Worm (Caenorhabditis elegans) whole organism, young adult: ENCODE data around the gene lfi-1.

Experiments used
- B0336.3 ChIP-seq: fragments of 200-800 bp; sonication (Bioruptor generic); IDR thresholded peaks from 2 replicates; pipeline ENCODE4 v1.3.6; 2022; ENCODE audit warnings: missing genetic modification characterization, missing compliant biosample characterization
- F37B4.10 ChIP-seq: fragments of 200-800 bp; sonication (Bioruptor generic); IDR thresholded peaks from 2 replicates; pipeline ENCODE4 v1.3.6; 2022; ENCODE audit warnings: missing genetic modification characterization, missing compliant biosample characterization
- F39B2.1 ChIP-seq: fragments of 200-800 bp; sonication (Bioruptor generic); IDR thresholded peaks from 2 replicates; pipeline ENCODE4 v1.3.6; 2022; ENCODE audit warnings: missing genetic modification reagents, missing genetic modification characterization, missing compliant biosample characterization
- T07F8.4 ChIP-seq: sonication (generic microtip); optimal IDR thresholded peaks from 2 replicates; lab custom pipeline; 2016; ENCODE audit warnings: mild to moderate bottlenecking, missing genetic modification characterization, moderate library complexity, missing compliant biosample characterization
- Y53G8AR.9 ChIP-seq: fragments of 200-800 bp; sonication (Bioruptor generic); conservative IDR thresholded peaks from 2 replicates; pipeline ENCODE4 v1.3.6; 2022; ENCODE audit warnings: missing genetic modification reagents, missing genetic modification characterization, missing compliant biosample characterization
- Y95B8A.8 ChIP-seq: fragments of 200-800 bp; sonication (Bioruptor generic); IDR thresholded peaks from 2 replicates; pipeline ENCODE4 v1.3.6; 2022; ENCODE audit warnings: missing genetic modification reagents, missing genetic modification characterization, missing compliant biosample characterization
- akir-1 ChIP-seq: fragments of 200-800 bp; sonication (Bioruptor generic); optimal IDR thresholded peaks from 2 replicates; lab custom pipeline; 2018; ENCODE audit warnings: mild to moderate bottlenecking, missing genetic modification characterization, moderate library complexity, missing compliant biosample characterization
- aptf-3 ChIP-seq: fragments of 200-800 bp; sonication (Bioruptor generic); IDR thresholded peaks from 2 replicates; pipeline ENCODE4 v1.3.6; 2022; ENCODE audit warnings: missing genetic modification characterization, missing compliant biosample characterization
- atf-7 ChIP-seq: sonication (generic microtip); optimal IDR thresholded peaks from 2 replicates; lab custom pipeline; 2017; ENCODE audit warnings: mild to moderate bottlenecking, missing genetic modification characterization, missing compliant biosample characterization
- athp-1 ChIP-seq: sonication (generic microtip); optimal IDR thresholded peaks from 2 replicates; lab custom pipeline; 2017; ENCODE audit warnings: mild to moderate bottlenecking, missing genetic modification characterization, missing compliant biosample characterization
- attf-3 ChIP-seq: fragments of 200-800 bp; sonication (Bioruptor generic); conservative IDR thresholded peaks from 2 replicates; pipeline ENCODE4 v1.3.6; 2022; ENCODE audit warnings: missing genetic modification reagents, missing genetic modification characterization, missing compliant biosample characterization
- bed-2 ChIP-seq: fragments of 200-800 bp; sonication (Bioruptor generic); IDR thresholded peaks from 2 replicates; pipeline ENCODE4 v1.3.6; 2022; ENCODE audit warnings: missing genetic modification reagents, missing genetic modification characterization, missing compliant biosample characterization
- ccch-3 ChIP-seq: fragments of 200-800 bp; sonication (Bioruptor generic); optimal IDR thresholded peaks from 2 replicates; lab custom pipeline; 2018; ENCODE audit warnings: mild to moderate bottlenecking, missing genetic modification characterization, missing compliant biosample characterization
- cebp-1 ChIP-seq, 2 experiments: fragments of 200-800 bp in 1 of 2; sonication (Bioruptor generic) in 1 of 2; sonication (generic microtip) in 1 of 2; IDR thresholded peaks in 1 of 2; optimal IDR thresholded peaks in 1 of 2; 2 replicates each; pipeline versions ENCODE4 v1.3.6 to Lab custom; 2017 to 2022; ENCODE audit warnings: missing compliant biosample characterization in 2 of 2, missing genetic modification characterization in 2 of 2, mild to moderate bottlenecking in 1 of 2, missing genetic modification reagents in 1 of 2, moderate library complexity in 1 of 2
- ceh-58 ChIP-seq: fragments of 200-800 bp; sonication (Bioruptor generic); IDR thresholded peaks from 2 replicates; pipeline ENCODE4 v1.3.6; 2022; ENCODE audit warnings: missing genetic modification characterization, missing compliant biosample characterization
- dox-1 ChIP-seq: fragments of 200-800 bp; sonication (Bioruptor generic); IDR thresholded peaks from 2 replicates; pipeline ENCODE4 v1.3.6; 2022; ENCODE audit warnings: missing genetic modification reagents, missing genetic modification characterization, missing compliant biosample characterization
- efl-1 ChIP-seq: fragments of 150-350 bp; optimal IDR thresholded peaks from 2 replicates; lab custom pipeline; 2014; ENCODE audit warnings: missing biosample characterization, missing genetic modification reagents, missing genetic modification characterization
- egl-18 ChIP-seq: fragments of 200-800 bp; sonication (Bioruptor generic); IDR thresholded peaks from 2 replicates; pipeline ENCODE4 v1.3.6; 2022; ENCODE audit warnings: missing genetic modification reagents, missing genetic modification characterization, missing compliant biosample characterization
- ekl-4 ChIP-seq: fragments of 200-800 bp; sonication (Bioruptor generic); IDR thresholded peaks from 2 replicates; pipeline ENCODE4 v1.3.6; 2022; ENCODE audit warnings: missing genetic modification reagents, missing genetic modification characterization, missing compliant biosample characterization
- him-1 ChIP-seq: sonication (generic microtip); optimal IDR thresholded peaks from 2 replicates; lab custom pipeline; 2016; ENCODE audit warnings: missing genotype, missing genetic modification reagents, missing genetic modification characterization, missing compliant biosample characterization
- hlh-26 ChIP-seq: fragments of 200-800 bp; sonication (Bioruptor generic); conservative IDR thresholded peaks from 2 replicates; pipeline ENCODE4 v1.3.6; 2022; ENCODE audit warnings: missing genetic modification reagents, missing genetic modification characterization, missing compliant biosample characterization
- hmg-1.2 ChIP-seq: fragments of 200-800 bp; sonication (Bioruptor generic); IDR thresholded peaks from 2 replicates; pipeline ENCODE4 v1.3.6; 2022; ENCODE audit warnings: missing genetic modification reagents, missing genetic modification characterization, missing compliant biosample characterization
- hsf-1 ChIP-seq: fragments of 200-800 bp; sonication (Bioruptor generic); IDR thresholded peaks from 2 replicates; pipeline ENCODE4 v1.3.6; 2022; ENCODE audit warnings: missing genetic modification reagents, missing genetic modification characterization, missing compliant biosample characterization
- lag-1 ChIP-seq: fragments of 200-800 bp; sonication (Bioruptor generic); IDR thresholded peaks from 2 replicates; pipeline ENCODE4 v1.3.6; 2022; ENCODE audit warnings: missing genetic modification reagents, missing genetic modification characterization, missing compliant biosample characterization
- lin-40 ChIP-seq: sonication (generic microtip); optimal IDR thresholded peaks from 2 replicates; lab custom pipeline; 2016; ENCODE audit warnings: missing genetic modification characterization, mild to moderate bottlenecking, missing compliant biosample characterization, missing genotype, missing genetic modification reagents
- lsy-27 ChIP-seq: sonication (generic microtip); optimal IDR thresholded peaks from 2 replicates; lab custom pipeline; 2017; ENCODE audit warnings: missing genetic modification characterization, mild to moderate bottlenecking, missing compliant biosample characterization, antibody characterized with exemption, missing genotype, borderline replicate concordance; ENCODE audit not compliant: insufficient read depth
- mcd-1 ChIP-seq: fragments of 200-800 bp; sonication (Bioruptor generic); IDR thresholded peaks from 2 replicates; pipeline ENCODE4 v1.3.6; 2022; ENCODE audit warnings: missing genetic modification reagents, missing genetic modification characterization, missing compliant biosample characterization
- mes-4 ChIP-seq: sonication (generic microtip); optimal IDR thresholded peaks from 2 replicates; lab custom pipeline; 2016; ENCODE audit warnings: missing genotype, missing genetic modification characterization, missing compliant biosample characterization
- nfya-2 ChIP-seq: fragments of 200-800 bp; sonication (Bioruptor generic); IDR thresholded peaks from 2 replicates; pipeline ENCODE4 v1.3.6; 2022; ENCODE audit warnings: missing genetic modification reagents, missing genetic modification characterization, missing compliant biosample characterization
- nfyb-1 ChIP-seq: fragments of 200-800 bp; sonication (Bioruptor generic); IDR thresholded peaks from 2 replicates; pipeline ENCODE4 v1.3.6; 2022; ENCODE audit warnings: missing genetic modification reagents, missing genetic modification characterization, missing compliant biosample characterization
- nhr-120 ChIP-seq: fragments of 200-800 bp; sonication (Bioruptor generic); IDR thresholded peaks from 2 replicates; pipeline ENCODE4 v1.3.6; 2022; ENCODE audit warnings: missing genetic modification characterization, missing compliant biosample characterization
- pbrm-1 ChIP-seq: fragments of 200-800 bp; sonication (Bioruptor generic); IDR thresholded peaks from 2 replicates; pipeline ENCODE4 v1.3.6; 2022; ENCODE audit warnings: missing genetic modification reagents, missing genetic modification characterization, missing compliant biosample characterization
- pha-4 ChIP-seq: fragments of 150-350 bp; sonication (generic microtip); optimal IDR thresholded peaks from 2 replicates; lab custom pipeline; 2014; ENCODE audit warnings: missing biosample characterization, missing genetic modification reagents, missing genetic modification characterization
- repo-1 ChIP-seq: sonication (generic microtip); optimal IDR thresholded peaks from 2 replicates; lab custom pipeline; 2017; ENCODE audit warnings: mild to moderate bottlenecking, missing genetic modification characterization, missing compliant biosample characterization
- sea-2 ChIP-seq: fragments of 200-800 bp; sonication (Bioruptor generic); IDR thresholded peaks from 2 replicates; pipeline ENCODE4 v1.3.6; 2022; ENCODE audit warnings: missing genetic modification characterization, missing compliant biosample characterization
- snpc-4 ChIP-seq, 5 experiments: fragments of 150-350 bp in 1 of 5; sonication (generic microtip) in 4 of 5; optimal IDR thresholded peaks; 2 replicates each; lab custom pipeline; 2014 to 2018; ENCODE audit warnings: missing genetic modification characterization in 5 of 5, missing biosample characterization in 3 of 5, antibody characterized with exemption in 2 of 5, mild to moderate bottlenecking in 2 of 5, missing compliant biosample characterization in 2 of 5, missing genotype in 2 of 5, moderate library complexity in 2 of 5, missing genetic modification reagents in 1 of 5
- tbp1 ChIP-seq: fragments of 200-800 bp; sonication (Bioruptor generic); optimal IDR thresholded peaks from 2 replicates; lab custom pipeline; 2018; ENCODE audit warnings: mild to moderate bottlenecking, missing genetic modification characterization, missing compliant biosample characterization
- xnd-1 ChIP-seq: sonication (generic microtip); optimal IDR thresholded peaks from 2 replicates; lab custom pipeline; 2016; ENCODE audit warnings: missing genotype, missing genetic modification reagents, missing genetic modification characterization, missing compliant biosample characterization
- ztf-22 ChIP-seq: fragments of 200-800 bp; sonication (Bioruptor generic); optimal IDR thresholded peaks from 2 replicates; lab custom pipeline; 2018; ENCODE audit warnings: mild to moderate bottlenecking, missing genetic modification characterization, moderate library complexity, missing compliant biosample characterization
- ztf-28 ChIP-seq: fragments of 200-800 bp; sonication (Bioruptor generic); IDR thresholded peaks from 2 replicates; pipeline ENCODE4 v1.3.6; 2022; ENCODE audit warnings: missing genetic modification reagents, missing genetic modification characterization, missing compliant biosample characterization

Gene lfi-1

ce11 chrX:4960422-4960821, 16.2 kb upstream of the lfi-1 start, which contains the start of gene act-4 (continued):
- TF ChIP-seq pha-4 (tag; lab: Kevin White, UChicago) (no peak), Y95B8A.8 (GFP tag; lab: Robert Waterston, UW) (no peak), ztf-28 (no peak), dox-1 (GFP tag; lab: Robert Waterston, UW) (peak; percentile 23; the same call in 1 of the 2 replicates), nfyb-1 (peak; percentile 97), hsf-1 (GFP tag; lab: Robert Waterston, UW) (no peak), lsy-27 (no peak), egl-18 (0 out of 2 replicates have a peak, but pooled peaks have one; percentile 45), athp-1 (tag; lab: Kevin White, UChicago) (no peak), pbrm-1 (GFP tag; lab: Robert Waterston, UW) (0 out of 2 replicates have a peak, but pooled peaks have one; percentile 28), atf-7 (tag; lab: Kevin White, UChicago) (peak; percentile 40), aptf-3 (GFP tag; lab: Robert Waterston, UW) (no peak), cebp-1 (GFP tag; IDR thresholded peaks at IDR 0.05; lab: Robert Waterston, UW) (no peak), cebp-1 (tag; optimal IDR thresholded peaks at IDR 0.05; lab: Kevin White, UChicago) (peak; percentile 58), tbp1 (peak; percentile 50), him-1 (tag; lab: Kevin White, UChicago) (no peak), efl-1 (GFP tag; lab: Kevin White, UChicago) (no peak)

- no peak for TF ChIP-seq ztf-22 (GFP tag; lab: Kevin White, UChicago)
- 0 out of 2 replicates have a peak, but pooled peaks have one; percentile 16 for TF ChIP-seq mcd-1 (GFP tag; lab: Robert Waterston, UW)
- TF ChIP-seq Y53G8AR.9 (GFP tag; lab: Robert Waterston, UW) = peak; percentile 28; the same call in 1 of the 2 replicates
- 0 out of 2 replicates have a peak, but pooled peaks have one; percentile 46 for TF ChIP-seq F37B4.10 (GFP tag; lab: Robert Waterston, UW)
- TF ChIP-seq bed-2 = peak; percentile 26; the same call in 1 of the 2 replicates
- no peak for TF ChIP-seq nhr-120 (GFP tag; lab: Robert Waterston, UW)
- TF ChIP-seq pbrm-1 (GFP tag; lab: Robert Waterston, UW) = peak; percentile 31; the same call in 1 of the 2 replicates
- TF ChIP-seq akir-1 (GFP tag; lab: Kevin White, UChicago) = peak; percentile 27
- TF ChIP-seq, all 124 proteins: peak for 6
These were observed 15.5 kb upstream of the lfi-1 start for ce11 chrX:4960910-4961680.

ce11 chrX:4961681-4962656, 14.7 kb upstream of the lfi-1 start:
- TF ChIP-seq attf-3 (GFP tag; lab: Robert Waterston, UW) = no peak
- no peak for TF ChIP-seq ccch-3 (GFP tag; lab: Kevin White, UChicago)
- peak; percentile 28 for TF ChIP-seq tbp1
- TF ChIP-seq ceh-58 (GFP tag; lab: Robert Waterston, UW) = no peak
- TF ChIP-seq pha-4 (tag; lab: Kevin White, UChicago) = no peak
- peak; percentile 64; the same call in 1 of the 2 replicates for TF ChIP-seq hmg-1.2
- TF ChIP-seq xnd-1 = no peak
- TF ChIP-seq nfya-2 (GFP tag; lab: Robert Waterston, UW) = no peak
- no peak for TF ChIP-seq T07F8.4
- TF ChIP-seq lin-40 (tag; lab: Kevin White, UChicago) = peak; percentile 42
- TF ChIP-seq ztf-28 = no peak
- no peak for TF ChIP-seq F39B2.1 (GFP tag; lab: Robert Waterston, UW)
- TF ChIP-seq nhr-120 (GFP tag; lab: Robert Waterston, UW) = no peak
- TF ChIP-seq B0336.3 (GFP tag; lab: Robert Waterston, UW) = no peak
- no peak for TF ChIP-seq sea-2
- no peak for TF ChIP-seq snpc-4 (GFP tag; optimal IDR thresholded peaks at IDR 0.05; lab: Kevin White, UChicago)
- TF ChIP-seq snpc-4 (tag; optimal IDR thresholded peaks at IDR 0.05; lab: Kevin White, UChicago) = no peak
- TF ChIP-seq mes-4 (tag; lab: Kevin White, UChicago) = no peak
- TF ChIP-seq hlh-26 (GFP tag; lab: Robert Waterston, UW) = no peak
- TF ChIP-seq ekl-4 (GFP tag; lab: Robert Waterston, UW) = no peak
- TF ChIP-seq lag-1 (GFP tag; lab: Robert Waterston, UW) = no peak
- no peak for TF ChIP-seq repo-1 (tag; lab: Kevin White, UChicago)
